Fruit fly (Drosophila melanogaster) whole organism, embryonic: ENCODE results near the gene CG2059.

Experiments
- Aef1 ChIP-seq: fragments of 200-800 bp; sonication (Bioruptor generic); IDR thresholded peaks from 3 replicates; pipeline ENCODE4 v1.3.6; 2022; ENCODE audit warnings: missing biosample characterization, missing genetic modification characterization
- Atf6 ChIP-seq: fragments of 200-800 bp; sonication (Bioruptor generic); IDR thresholded peaks from 2 replicates; pipeline ENCODE4 v1.3.6; 2022; ENCODE audit warnings: missing biosample characterization, missing genetic modification characterization
- Blimp-1 ChIP-seq: fragments of 200-800 bp; sonication (Bioruptor generic); optimal IDR thresholded peaks from 3 replicates; lab custom pipeline; 2018; ENCODE audit warnings: missing biosample characterization, missing genetic modification characterization, mild to moderate bottlenecking, moderate library complexity, missing genetic modification reagents
- BtbVII ChIP-seq: fragments of 200-800 bp; sonication (Bioruptor generic); optimal IDR thresholded peaks from 3 replicates; lab custom pipeline; 2017; ENCODE audit warnings: missing biosample characterization, mild to moderate bottlenecking, missing genetic modification characterization
- CG10267 ChIP-seq: fragments of 200-800 bp; sonication (Bioruptor generic); optimal IDR thresholded peaks from 2 replicates; lab custom pipeline; 2018; ENCODE audit warnings: missing biosample characterization, mild to moderate bottlenecking, missing genetic modification characterization, moderate library complexity
- CG10321 ChIP-seq: fragments of 200-800 bp; sonication (Bioruptor generic); IDR thresholded peaks from 2 replicates; pipeline ENCODE4 v1.3.6; 2022; ENCODE audit warnings: missing biosample characterization, missing genetic modification characterization
- CG11696 ChIP-seq: fragments of 200-800 bp; sonication (Bioruptor generic); IDR thresholded peaks from 2 replicates; pipeline ENCODE4 v1.3.6; 2022; ENCODE audit warnings: missing biosample characterization, missing genetic modification characterization
- CG12219 ChIP-seq: fragments of 200-800 bp; sonication (Bioruptor generic); optimal IDR thresholded peaks from 3 replicates; lab custom pipeline; 2018; ENCODE audit warnings: missing biosample characterization, mild to moderate bottlenecking, missing genetic modification characterization
- CG13123 ChIP-seq: fragments of 200-800 bp; sonication (Bioruptor generic); optimal IDR thresholded peaks from 2 replicates; lab custom pipeline; 2016; ENCODE audit warnings: missing biosample characterization, missing genetic modification characterization
- CG13287 ChIP-seq: fragments of 200-800 bp; sonication (Bioruptor generic); IDR thresholded peaks from 2 replicates; pipeline ENCODE4 v1.3.6; 2022; ENCODE audit warnings: missing biosample characterization, missing genetic modification characterization; ENCODE audit not compliant: partially characterized antibody
- CG13296 ChIP-seq: fragments of 200-800 bp; sonication (Bioruptor generic); optimal IDR thresholded peaks from 3 replicates; lab custom pipeline; 2018; ENCODE audit warnings: missing biosample characterization, mild to moderate bottlenecking, missing genetic modification characterization
- CG14667 ChIP-seq: fragments of 200-800 bp; sonication (Bioruptor generic); IDR thresholded peaks from 2 replicates; pipeline ENCODE4 v1.3.6; 2022; ENCODE audit warnings: missing biosample characterization, missing genetic modification characterization
- CG16863 ChIP-seq: fragments of 200-800 bp; sonication (Bioruptor generic); optimal IDR thresholded peaks from 3 replicates; lab custom pipeline; 2016; ENCODE audit warnings: missing biosample characterization, missing genetic modification characterization
- CG2875 ChIP-seq: fragments of 200-800 bp; sonication (Bioruptor generic); optimal IDR thresholded peaks from 2 replicates; lab custom pipeline; 2017; ENCODE audit warnings: missing biosample characterization, mild to moderate bottlenecking, missing genetic modification characterization, missing genetic modification reagents
- CG30431 ChIP-seq: fragments of 200-800 bp; sonication (Bioruptor generic); optimal IDR thresholded peaks from 2 replicates; lab custom pipeline; 2017; ENCODE audit warnings: missing biosample characterization, missing genetic modification characterization
- CG31388 ChIP-seq: fragments of 200-800 bp; sonication (Bioruptor generic); optimal IDR thresholded peaks from 2 replicates; lab custom pipeline; 2016; ENCODE audit warnings: missing biosample characterization, missing genetic modification characterization
- CG33557 ChIP-seq: fragments of 200-800 bp; sonication (Bioruptor generic); optimal IDR thresholded peaks from 2 replicates; lab custom pipeline; 2019; ENCODE audit warnings: missing biosample characterization, mild to moderate bottlenecking, missing genetic modification characterization, moderate library complexity
- CG3407 ChIP-seq: fragments of 200-800 bp; sonication (Bioruptor generic); optimal IDR thresholded peaks from 2 replicates; lab custom pipeline; 2018; ENCODE audit warnings: missing biosample characterization, mild to moderate bottlenecking, missing genetic modification characterization
- CG3995 ChIP-seq: fragments of 200-800 bp; sonication (Bioruptor generic); optimal IDR thresholded peaks from 3 replicates; lab custom pipeline; 2016; ENCODE audit warnings: missing biosample characterization, missing genetic modification characterization
- CG4328 ChIP-seq: fragments of 200-800 bp; sonication (Bioruptor generic); optimal IDR thresholded peaks from 3 replicates; lab custom pipeline; 2017; ENCODE audit warnings: missing biosample characterization, missing genetic modification reagents, missing genetic modification characterization
- CG4404 ChIP-seq: fragments of 200-800 bp; sonication (Bioruptor generic); IDR thresholded peaks from 2 replicates; pipeline ENCODE4 v1.3.6; 2022; ENCODE audit warnings: missing biosample characterization, missing genetic modification characterization
- CG6813 ChIP-seq: fragments of 200-800 bp; sonication (Bioruptor generic); optimal IDR thresholded peaks from 2 replicates; lab custom pipeline; 2017; ENCODE audit warnings: missing biosample characterization, missing genetic modification characterization, mild to moderate bottlenecking, moderate library complexity, missing genetic modification reagents
- CG9876 ChIP-seq: fragments of 200-800 bp; sonication (Bioruptor generic); optimal IDR thresholded peaks from 2 replicates; lab custom pipeline; 2016; ENCODE audit warnings: missing biosample characterization, missing genetic modification characterization
- Camta ChIP-seq: fragments of 200-800 bp; sonication (Bioruptor generic); optimal IDR thresholded peaks from 2 replicates; lab custom pipeline; 2016; ENCODE audit warnings: missing biosample characterization, missing genetic modification characterization
- D19B ChIP-seq: fragments of 200-800 bp; sonication (Bioruptor generic); optimal IDR thresholded peaks from 2 replicates; lab custom pipeline; 2017; ENCODE audit warnings: missing biosample characterization, mild to moderate bottlenecking, missing genetic modification characterization
- Gug ChIP-seq: fragments of 200-800 bp; sonication (Bioruptor generic); IDR thresholded peaks from 4 replicates; pipeline ENCODE4 v1.3.6; 2022; ENCODE audit warnings: missing biosample characterization, missing genetic modification characterization
- Hey ChIP-seq: fragments of 200-800 bp; sonication (Bioruptor generic); optimal IDR thresholded peaks from 3 replicates; lab custom pipeline; 2018; ENCODE audit warnings: missing biosample characterization, mild to moderate bottlenecking, missing genetic modification characterization
- Hr78 ChIP-seq, 2 experiments: fragments of 200-800 bp in 1 of 2; fragments of >200 bp in 1 of 2; sonication (Bioruptor generic) in 1 of 2; optimal IDR thresholded peaks; 2 replicates each; lab custom pipeline; 2017 to 2019; ENCODE audit warnings: missing biosample characterization in 2 of 2, missing genetic modification characterization in 2 of 2, mild to moderate bottlenecking in 1 of 2, moderate library complexity in 1 of 2
- MESR4 ChIP-seq: fragments of 200-800 bp; sonication (Bioruptor generic); optimal IDR thresholded peaks from 2 replicates; lab custom pipeline; 2018; ENCODE audit warnings: missing biosample characterization, mild to moderate bottlenecking, missing genetic modification characterization, moderate library complexity
- Mad ChIP-seq: fragments of 200-800 bp; sonication (Bioruptor generic); optimal IDR thresholded peaks from 2 replicates; lab custom pipeline; 2016; ENCODE audit warnings: missing biosample characterization, missing genetic modification characterization
- Med ChIP-seq: fragments of 200-800 bp; sonication (Bioruptor generic); peaks from one replicate; lab custom pipeline; 2016; ENCODE audit warnings: missing biosample characterization, missing genetic modification characterization, mild to moderate bottlenecking, inconsistent platforms, moderate library complexity
- NK7.1 ChIP-seq: fragments of 200-800 bp; sonication (Bioruptor generic); optimal IDR thresholded peaks from 3 replicates; lab custom pipeline; 2016; ENCODE audit warnings: missing biosample characterization, missing genetic modification characterization
- Oli ChIP-seq: fragments of 200-800 bp; sonication (Bioruptor generic); optimal IDR thresholded peaks from 2 replicates; lab custom pipeline; 2018; ENCODE audit warnings: missing biosample characterization, mild to moderate bottlenecking, missing genetic modification characterization, moderate library complexity
- Optix ChIP-seq: fragments of 200-800 bp; sonication (Bioruptor generic); IDR thresholded peaks from 3 replicates; pipeline ENCODE4 v1.3.6; 2022; ENCODE audit warnings: missing biosample characterization, missing genetic modification characterization
- Pdp1 ChIP-seq, 2 experiments: fragments of 200-800 bp; sonication (Bioruptor generic); optimal IDR thresholded peaks; 3 replicates each; lab custom pipeline; 2016; ENCODE audit warnings: missing biosample characterization in 2 of 2, missing genetic modification characterization in 2 of 2, mild to moderate bottlenecking in 1 of 2, moderate library complexity in 1 of 2
- bsh ChIP-seq, 2 experiments: fragments of 200-800 bp; sonication (Bioruptor generic); optimal IDR thresholded peaks; 2 replicates each; lab custom pipeline; 2017 to 2018; ENCODE audit warnings: mild to moderate bottlenecking in 2 of 2, missing biosample characterization in 2 of 2, missing genetic modification characterization in 2 of 2, moderate library complexity in 1 of 2
- chinmo ChIP-seq: fragments of 200-800 bp; sonication (Bioruptor generic); IDR thresholded peaks from 4 replicates; pipeline ENCODE4 v1.3.6; 2022; ENCODE audit warnings: missing biosample characterization, missing genetic modification characterization; ENCODE audit not compliant: partially characterized antibody
- cwo ChIP-seq: fragments of 200-800 bp; sonication (Bioruptor generic); optimal IDR thresholded peaks from 3 replicates; lab custom pipeline; 2017; ENCODE audit warnings: missing biosample characterization, missing genetic modification characterization, mild to moderate bottlenecking, moderate library complexity, missing genetic modification reagents
- dpn ChIP-seq, 2 experiments: fragments of 200-800 bp; sonication (Bioruptor generic); optimal IDR thresholded peaks; 3 replicates each; lab custom pipeline; 2016; ENCODE audit warnings: missing biosample characterization in 2 of 2, missing genetic modification characterization in 2 of 2
- dysf ChIP-seq: fragments of 200-800 bp; sonication (Bioruptor generic); IDR thresholded peaks from 3 replicates; pipeline ENCODE4 v1.3.6; 2022; ENCODE audit warnings: missing biosample characterization, missing genetic modification characterization
- gro ChIP-seq: fragments of 200-800 bp; sonication (Bioruptor generic); optimal IDR thresholded peaks from 2 replicates; lab custom pipeline; 2016; ENCODE audit warnings: missing biosample characterization, missing genetic modification characterization
- pan ChIP-seq, 4 experiments: fragments of >200 bp in 3 of 4; fragments of 200-800 bp in 1 of 4; sonication (Bioruptor generic) in 1 of 4; optimal IDR thresholded peaks in 3 of 4; IDR thresholded peaks in 1 of 4; 2 replicates each; pipeline versions ENCODE4 v1.3.6 to Lab custom; 2017 to 2022; ENCODE audit warnings: missing biosample characterization in 2 of 4, missing genetic modification characterization in 2 of 4, mixed read lengths in 1 of 4
- pros ChIP-seq: fragments of 200-800 bp; sonication (Bioruptor generic); optimal IDR thresholded peaks from 3 replicates; lab custom pipeline; 2019; ENCODE audit warnings: missing biosample characterization, mild to moderate bottlenecking, missing genetic modification characterization, moderate library complexity
- psq ChIP-seq: fragments of 200-800 bp; sonication (Bioruptor generic); optimal IDR thresholded peaks from 2 replicates; lab custom pipeline; 2017; ENCODE audit warnings: missing biosample characterization, missing genetic modification characterization
- sug ChIP-seq: fragments of 200-800 bp; optimal IDR thresholded peaks from 2 replicates; lab custom pipeline; 2019; ENCODE audit warnings: missing biosample characterization, mild to moderate bottlenecking, missing genetic modification characterization, moderate library complexity
- tio ChIP-seq: fragments of 200-800 bp; sonication (Bioruptor generic); optimal IDR thresholded peaks from 2 replicates; lab custom pipeline; 2017; ENCODE audit warnings: missing biosample characterization, missing genetic modification characterization, inconsistent platforms
- tll ChIP-seq, 2 experiments: fragments of 200-800 bp in 1 of 2; fragments of >200 bp in 1 of 2; sonication (Bioruptor generic) in 1 of 2; optimal IDR thresholded peaks; 2 replicates each; lab custom pipeline; 2017 to 2019; ENCODE audit warnings: missing biosample characterization in 2 of 2, missing genetic modification characterization in 2 of 2, mild to moderate bottlenecking in 1 of 2, moderate library complexity in 1 of 2
- usp ChIP-seq: fragments of >200 bp; optimal IDR thresholded peaks from 2 replicates; lab custom pipeline; 2017; ENCODE audit warnings: missing biosample characterization, missing genetic modification characterization

The CG2059 gene

dm6 chrX:7319053-7319702, 33.0 kb downstream of the CG2059 start (continued):
- TF ChIP-seq Atf6 (GFP tag; lab: Robert Waterston, UW) (no peak), Camta (peak; percentile 74), sug (tag; lab: Kevin White, UChicago) (no peak), Mad (GFP tag; lab: Kevin White, UChicago) (peak; percentile 54), cwo (peak; percentile 4), CG16863 (GFP tag; lab: Kevin White, UChicago) (peak; percentile 69), CG31388 (no peak), gro (GFP tag; lab: Kevin White, UChicago) (no peak), chinmo (GFP tag; lab: Robert Waterston, UW) (no peak), CG33557 (GFP tag; lab: Kevin White, UChicago) (peak; percentile 89), CG4328 (GFP tag; lab: Kevin White, UChicago) (no peak), usp (no peak), psq (GFP tag; lab: Kevin White, UChicago) (no peak), Oli (tag; lab: Kevin White, UChicago) (peak; percentile 85), CG3995 (no peak), CG11696 (GFP tag; lab: Robert Waterston, UW) (0 out of 2 replicates have a peak, but pooled peaks have one; percentile 18), Aef1 (GFP tag; lab: Robert Waterston, UW) (no peak), D19B (GFP tag; lab: Kevin White, UChicago) (no peak), CG30431 (GFP tag; lab: Kevin White, UChicago) (peak; percentile 77), Blimp-1 (GFP tag; lab: Kevin White, UChicago) (peak; percentile 87), Med (GFP tag; lab: Kevin White, UChicago) (peak; percentile 70), CG13296 (GFP tag; lab: Kevin White, UChicago) (no peak), pan (optimal IDR thresholded peaks at IDR 0.05; lab: Kevin White, UChicago) (no peak), pan (GFP tag; optimal IDR thresholded peaks at IDR 0.05 in 1 of 2, IDR thresholded peaks at IDR 0.05 in 1 of 2) (peak in 1 of 2 experiments; percentile 52), CG2875 (peak; percentile 83), CG13123 (GFP tag; lab: Kevin White, UChicago) (peak; percentile 41), pros (GFP tag; lab: Kevin White, UChicago) (peak; percentile 76), NK7.1 (GFP tag; lab: Kevin White, UChicago) (peak; percentile 11), CG12219 (GFP tag; lab: Kevin White, UChicago) (peak; percentile 48), tll (GFP tag; optimal IDR thresholded peaks at IDR 0.05; lab: Kevin White, UChicago) (no peak), dysf (no peak), Hr78 (GFP tag; optimal IDR thresholded peaks at IDR 0.05; lab: Kevin White, UChicago) (peak in 1 of 2 experiments; percentile 17), CG9876 (GFP tag; lab: Kevin White, UChicago) (no peak), CG3407 (GFP tag; lab: Kevin White, UChicago) (peak; percentile 69), Pdp1 (GFP tag; optimal IDR thresholded peaks at IDR 0.05; lab: Kevin White, UChicago) (peak; percentile 71 to 81), tio (GFP tag; lab: Kevin White, UChicago) (peak; percentile 85), Hey (tag; lab: Kevin White, UChicago) (no peak), BtbVII (GFP tag; lab: Kevin White, UChicago) (no peak), dpn (GFP tag; optimal IDR thresholded peaks at IDR 0.05; lab: Kevin White, UChicago) (peak; percentile 58 to 67), CG13287 (no peak), bsh (GFP tag; optimal IDR thresholded peaks at IDR 0.05; lab: Kevin White, UChicago) (peak; percentile 32 to 94), MESR4 (GFP tag; lab: Kevin White, UChicago) (no peak), CG4404 (GFP tag; lab: Robert Waterston, UW) (peak; percentile 70), CG6813 (GFP tag; lab: Kevin White, UChicago) (peak; percentile 77), CG10267 (peak; percentile 85), CG10321 (GFP tag; lab: Robert Waterston, UW) (no peak), Optix (GFP tag; lab: Robert Waterston, UW) (no peak), CG14667 (GFP tag; lab: Robert Waterston, UW) (no peak), Gug (GFP tag; lab: Robert Waterston, UW) (no peak)
